Worm (Caenorhabditis elegans): ENCODE results near the gene str-229.

DNA sequence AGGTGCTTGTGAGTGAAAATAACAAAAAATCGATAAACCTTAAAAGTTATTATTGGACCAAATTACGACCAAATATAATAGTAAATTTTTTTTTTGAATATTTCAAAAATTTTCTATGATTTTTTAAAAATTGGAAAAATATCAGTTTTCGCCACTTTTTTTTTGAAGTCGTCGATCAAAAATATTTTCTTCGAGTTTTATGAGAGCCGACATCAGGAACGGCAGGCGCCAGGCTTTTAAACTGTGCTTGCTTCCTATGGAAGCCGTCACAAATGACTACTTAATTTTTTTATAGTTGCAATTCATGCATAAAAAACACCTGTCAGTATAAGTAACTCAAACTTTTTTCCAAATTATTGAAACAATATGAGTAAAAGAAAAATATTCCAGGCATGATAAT, 1.1 kb upstream of the str-229 start:
- TF ChIP-seq tbx-8 (GFP tag; optimal IDR thresholded peaks at IDR 0.05): no peak
- TF ChIP-seq snpc-4 (tag; optimal IDR thresholded peaks at IDR 0.05): no peak
- no peak for TF ChIP-seq blmp-1 (tag; optimal IDR thresholded peaks at IDR 0.05)
- TF ChIP-seq ztf-11 (tag; optimal IDR thresholded peaks at IDR 0.05): no peak
- TF ChIP-seq ceh-83 (GFP tag; optimal IDR thresholded peaks at IDR 0.05): no peak
- no peak for TF ChIP-seq elt-3 (tag; optimal IDR thresholded peaks at IDR 0.05)
- no peak for TF ChIP-seq drap-1 (GFP tag; optimal IDR thresholded peaks at IDR 0.05)
- TF ChIP-seq nhr-237 (tag; optimal IDR thresholded peaks at IDR 0.05): no peak
- TF ChIP-seq pha-4 (tag; optimal IDR thresholded peaks at IDR 0.05): no peak
- no peak for TF ChIP-seq lin-13 (tag; optimal IDR thresholded peaks at IDR 0.05)
- no peak for TF ChIP-seq unc-39 (tag; optimal IDR thresholded peaks at IDR 0.05)
- TF ChIP-seq lsy-2 (tag; optimal IDR thresholded peaks at IDR 0.05): no peak
- no peak for TF ChIP-seq nhr-12 (tag; optimal IDR thresholded peaks at IDR 0.05)
- TF ChIP-seq ces-1 (GFP tag; optimal IDR thresholded peaks at IDR 0.05): no peak
